Worm (Caenorhabditis elegans) whole organism, L1 larva: ENCODE results near the gene F56D6.12.
"Not testable (repeated sequence)": the region's sequence is repeated elsewhere in the genome, so short reads cannot be mapped to it uniquely, and the experiment has no call there.

Experiments
- C04F5.9 ChIP-seq: sonication (generic microtip); optimal IDR thresholded peaks from 2 replicates; lab custom pipeline; 2016; ENCODE audit warnings: missing genetic modification characterization, missing compliant biosample characterization
- C16A3.4 ChIP-seq: fragments of 150-350 bp; optimal IDR thresholded peaks from 2 replicates; lab custom pipeline; 2014; ENCODE audit warnings: missing biosample characterization, missing genetic modification characterization
- C34B4.2 ChIP-seq: sonication (generic microtip); optimal IDR thresholded peaks from 2 replicates; lab custom pipeline; 2017; ENCODE audit warnings: mild to moderate bottlenecking, missing genetic modification characterization, missing compliant biosample characterization
- F16B12.6 ChIP-seq: fragments of 150-350 bp; optimal IDR thresholded peaks from 2 replicates; lab custom pipeline; 2014; ENCODE audit warnings: missing biosample characterization, missing genetic modification characterization
- aha-1 ChIP-seq: fragments of 150-350 bp; optimal IDR thresholded peaks from 2 replicates; lab custom pipeline; 2014; ENCODE audit warnings: missing biosample characterization, missing genetic modification characterization
- aly-2 ChIP-seq: fragments of 150-350 bp; optimal IDR thresholded peaks from 2 replicates; lab custom pipeline; 2014; ENCODE audit warnings: missing biosample characterization, missing genetic modification characterization
- ama-1 ChIP-seq: fragments of 150-350 bp; optimal IDR thresholded peaks from 2 replicates; lab custom pipeline; 2014
- ceh-63 ChIP-seq: fragments of 200-800 bp; sonication (Bioruptor generic); optimal IDR thresholded peaks from 2 replicates; lab custom pipeline; 2018; ENCODE audit warnings: mild to moderate bottlenecking, missing genetic modification characterization, missing compliant biosample characterization
- ceh-82 ChIP-seq, 3 experiments: fragments of 150-350 bp in 1 of 3; sonication (generic microtip) in 2 of 3; optimal IDR thresholded peaks; 2 replicates each; lab custom pipeline; 2014 to 2017; ENCODE audit warnings: missing biosample characterization in 3 of 3, missing genetic modification characterization in 3 of 3
- ceh-90 ChIP-seq: sonication (generic microtip); optimal IDR thresholded peaks from 2 replicates; lab custom pipeline; 2016; ENCODE audit warnings: missing genetic modification characterization, missing compliant biosample characterization
- ces-1 ChIP-seq: fragments of 150-350 bp; optimal IDR thresholded peaks from 2 replicates; lab custom pipeline; 2014; ENCODE audit warnings: missing biosample characterization, missing genetic modification reagents, missing genetic modification characterization
- egl-27 ChIP-seq, 2 experiments: fragments of 150-350 bp in 1 of 2; sonication (generic microtip); optimal IDR thresholded peaks; 3 replicates each; lab custom pipeline; 2017 to 2018; ENCODE audit warnings: missing biosample characterization in 2 of 2, missing genetic modification characterization in 2 of 2, missing genetic modification reagents in 2 of 2
- elt-2 ChIP-seq: sonication (generic microtip); optimal IDR thresholded peaks from 2 replicates; lab custom pipeline; 2016; ENCODE audit warnings: missing genetic modification characterization, mild to moderate bottlenecking, inconsistent platforms, missing compliant biosample characterization, missing genetic modification reagents
- grh-1 ChIP-seq: fragments of 200-800 bp; sonication (Bioruptor generic); IDR thresholded peaks from 2 replicates; pipeline ENCODE4 v1.3.6; 2022; ENCODE audit warnings: missing genetic modification reagents, missing genetic modification characterization, missing compliant biosample characterization
- hlh-4 ChIP-seq: sonication (generic microtip); optimal IDR thresholded peaks from 2 replicates; lab custom pipeline; 2016; ENCODE audit warnings: mild to moderate bottlenecking, missing genetic modification characterization, missing compliant biosample characterization
- irx-1 ChIP-seq: sonication (generic microtip); optimal IDR thresholded peaks from 2 replicates; lab custom pipeline; 2016; ENCODE audit warnings: missing genetic modification characterization, missing compliant biosample characterization
- jun-1 ChIP-seq: fragments of 150-350 bp; optimal IDR thresholded peaks from 2 replicates; lab custom pipeline; 2014; ENCODE audit warnings: missing biosample characterization, missing genetic modification reagents, missing genetic modification characterization
- lin-13 ChIP-seq: fragments of 150-350 bp; optimal IDR thresholded peaks from 2 replicates; lab custom pipeline; 2014; ENCODE audit warnings: missing biosample characterization, missing genetic modification reagents, missing genetic modification characterization
- lin-35 ChIP-seq, 2 experiments: fragments of 150-350 bp; optimal IDR thresholded peaks; 2 replicates each; lab custom pipeline; 2014; ENCODE audit warnings: missing biosample characterization in 2 of 2, missing genetic modification characterization in 2 of 2, missing genetic modification reagents in 2 of 2
- lsy-2 ChIP-seq, 2 experiments: fragments of 150-350 bp; optimal IDR thresholded peaks; 2 replicates each; lab custom pipeline; 2014; ENCODE audit warnings: missing biosample characterization in 2 of 2, missing genetic modification characterization in 2 of 2
- mab-9 ChIP-seq: fragments of 200-800 bp; sonication (Bioruptor generic); IDR thresholded peaks from 2 replicates; pipeline ENCODE4 v1.3.6; 2022; ENCODE audit warnings: missing genetic modification reagents, missing genetic modification characterization, missing compliant biosample characterization
- mdl-1 ChIP-seq, 2 experiments: fragments of 150-350 bp; optimal IDR thresholded peaks; 2 replicates each; lab custom pipeline; 2014 to 2017; ENCODE audit warnings: missing biosample characterization in 2 of 2, missing genetic modification characterization in 2 of 2, inconsistent platforms in 1 of 2
- mef-2 ChIP-seq: fragments of 150-350 bp; optimal IDR thresholded peaks from 2 replicates; lab custom pipeline; 2014; ENCODE audit warnings: missing biosample characterization, missing genetic modification characterization
- nhr-20 ChIP-seq: sonication (generic microtip); optimal IDR thresholded peaks from 2 replicates; lab custom pipeline; 2016; ENCODE audit warnings: mild to moderate bottlenecking, missing genetic modification characterization, missing compliant biosample characterization
- nhr-237 ChIP-seq: fragments of 150-350 bp; optimal IDR thresholded peaks from 2 replicates; lab custom pipeline; 2014; ENCODE audit warnings: missing biosample characterization, missing genetic modification characterization
- nhr-28 ChIP-seq: fragments of 150-350 bp; optimal IDR thresholded peaks from 2 replicates; lab custom pipeline; 2014; ENCODE audit warnings: missing biosample characterization, missing genetic modification characterization
- nhr-77 ChIP-seq: fragments of 150-350 bp; optimal IDR thresholded peaks from 2 replicates; lab custom pipeline; 2014; ENCODE audit warnings: missing biosample characterization, missing genetic modification characterization
- nhr-84 ChIP-seq: sonication (generic microtip); optimal IDR thresholded peaks from 2 replicates; lab custom pipeline; 2017; ENCODE audit warnings: missing biosample characterization, missing genetic modification characterization
- pag-3 ChIP-seq: sonication (generic microtip); optimal IDR thresholded peaks from 2 replicates; lab custom pipeline; 2017; ENCODE audit warnings: missing genetic modification characterization, mild to moderate bottlenecking, missing compliant biosample characterization, antibody characterized with exemption, borderline replicate concordance; ENCODE audit not compliant: insufficient read depth
- pax-3 ChIP-seq: fragments of 200-800 bp; sonication (Bioruptor generic); optimal IDR thresholded peaks from 2 replicates; lab custom pipeline; 2018; ENCODE audit warnings: mild to moderate bottlenecking, missing genetic modification characterization, moderate library complexity, missing compliant biosample characterization
- pqm-1 ChIP-seq: sonication (generic microtip); optimal IDR thresholded peaks from 3 replicates; lab custom pipeline; 2017; ENCODE audit warnings: missing biosample characterization, missing genetic modification characterization
- snpc-4 ChIP-seq: fragments of 150-350 bp; optimal IDR thresholded peaks from 2 replicates; lab custom pipeline; 2014; ENCODE audit warnings: missing biosample characterization, missing genetic modification characterization
- snu-23 ChIP-seq: sonication (generic microtip); optimal IDR thresholded peaks from 2 replicates; lab custom pipeline; 2016; ENCODE audit warnings: missing genetic modification characterization, missing compliant biosample characterization
- sox-4 ChIP-seq: sonication (generic microtip); optimal IDR thresholded peaks from 2 replicates; lab custom pipeline; 2016; ENCODE audit warnings: missing genetic modification characterization, missing compliant biosample characterization
- sptf-1 ChIP-seq: fragments of 150-350 bp; optimal IDR thresholded peaks from 2 replicates; lab custom pipeline; 2014; ENCODE audit warnings: missing biosample characterization, missing genetic modification characterization
- sup-37 ChIP-seq: fragments of 200-800 bp; sonication (Bioruptor generic); optimal IDR thresholded peaks from 2 replicates; lab custom pipeline; 2018; ENCODE audit warnings: mild to moderate bottlenecking, missing genetic modification characterization, missing compliant biosample characterization
- swsn-7 ChIP-seq: sonication (generic microtip); optimal IDR thresholded peaks from 2 replicates; lab custom pipeline; 2016; ENCODE audit warnings: missing genetic modification characterization, missing compliant biosample characterization
- unc-130 ChIP-seq: fragments of 150-350 bp; optimal IDR thresholded peaks from 2 replicates; lab custom pipeline; 2017; ENCODE audit warnings: missing biosample characterization, missing genetic modification characterization, inconsistent platforms
- unc-30 ChIP-seq: sonication (generic microtip); optimal IDR thresholded peaks from 2 replicates; lab custom pipeline; 2017; ENCODE audit warnings: missing biosample characterization, missing genetic modification characterization
- unc-86 ChIP-seq: sonication (generic microtip); optimal IDR thresholded peaks from 2 replicates; lab custom pipeline; 2016; ENCODE audit warnings: missing genetic modification characterization, missing compliant biosample characterization
- unc-98 ChIP-seq: fragments of 200-800 bp; sonication (Bioruptor generic); IDR thresholded peaks from 2 replicates; pipeline ENCODE4 v1.3.6; 2022; ENCODE audit warnings: missing genetic modification characterization, missing compliant biosample characterization
- ztf-11 ChIP-seq, 2 experiments: sonication (generic microtip); optimal IDR thresholded peaks; 2 replicates each; lab custom pipeline; 2016 to 2017; ENCODE audit warnings: missing genetic modification characterization in 2 of 2, missing biosample characterization in 1 of 2, missing compliant biosample characterization in 1 of 2
- ztf-4 ChIP-seq: fragments of 150-350 bp; optimal IDR thresholded peaks from 2 replicates; lab custom pipeline; 2014; ENCODE audit warnings: missing biosample characterization, missing genetic modification characterization

The F56D6.12 gene

ce11 chrIV:3932408-3932807 lies 24.5 kb downstream of the F56D6.12 start, which contains the start of gene clec-70:
clec-70 (plus strand) TSS chrIV:3932708.
- TF ChIP-seq ztf-4 (tag; lab: Kevin White, UChicago); sptf-1; ceh-90: not testable (repeated sequence)

ce11 chrIV:3937097-3937496 lies 29.2 kb downstream of the F56D6.12 start, which contains the start of gene clec-71:
clec-71 (plus strand) TSS chrIV:3937458.
- TF ChIP-seq lsy-2 (tag; optimal IDR thresholded peaks at IDR 0.05; lab: Kevin White, UChicago) (no peak), hlh-4 (no peak), irx-1 (tag; lab: Kevin White, UChicago) (no peak), unc-30 (tag; lab: Kevin White, UChicago) (no peak), elt-2 (tag; lab: Kevin White, UChicago) (peak; percentile 58), ceh-63 (no peak), unc-86 (no peak), aly-2 (no peak)

DNA sequence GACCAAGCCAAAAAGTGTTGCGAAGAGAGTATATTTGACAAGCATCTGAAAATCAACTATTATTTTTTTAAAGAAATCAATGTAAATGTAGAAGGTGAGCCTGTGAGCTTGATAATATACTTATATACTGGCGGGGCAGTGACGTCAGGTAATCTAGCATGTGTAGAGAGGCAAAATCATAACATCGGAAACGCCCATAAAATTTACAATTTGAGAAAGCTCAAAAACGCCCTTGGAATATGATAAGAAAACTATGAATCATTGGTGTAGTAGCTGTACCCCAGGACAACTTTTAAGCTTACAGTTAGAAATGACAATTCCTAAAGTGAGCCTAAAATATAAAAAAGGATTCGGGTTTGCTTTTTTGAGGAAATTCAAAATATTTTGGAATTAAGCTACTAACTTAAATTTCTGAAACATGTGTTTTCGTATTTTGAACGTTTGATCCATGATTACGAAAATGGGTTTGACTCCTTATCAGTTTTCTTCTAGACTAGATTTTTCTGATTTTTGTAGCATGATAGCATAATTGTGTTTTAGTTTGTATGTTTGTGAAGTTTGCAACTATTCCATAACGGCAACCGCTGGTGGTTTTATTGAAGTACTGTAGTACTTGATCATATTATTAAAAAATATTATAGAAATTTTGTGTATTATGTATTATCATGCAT lies 33.9 kb downstream of the F56D6.12 start, which contains the start of gene clec-174:
TSS of gene clec-174 (minus strand) at position 51 of the 671 bp plus-strand sequence.
- TF ChIP-seq C16A3.4 (tag; lab: Kevin White, UChicago): no peak
- no peak for TF ChIP-seq nhr-84
- TF ChIP-seq F16B12.6 (tag; lab: Kevin White, UChicago): no peak
- TF ChIP-seq aly-2: no peak
- no peak for TF ChIP-seq pqm-1
- TF ChIP-seq aha-1 (tag; lab: Kevin White, UChicago): no peak
- no peak for TF ChIP-seq ama-1

- no peak for TF ChIP-seq mdl-1 (tag; optimal IDR thresholded peaks at IDR 0.05; lab: Kevin White, UChicago)
- TF ChIP-seq sox-4 (tag; lab: Kevin White, UChicago): no peak
Measured at ce11 chrIV:3943003-3943402, 35.1 kb downstream of the F56D6.12 start, which contains the start of gene Y46C8AL.11. Y46C8AL.11 (plus strand) TSS chrIV:3943303.

- TF ChIP-seq pag-3 (tag; lab: Kevin White, UChicago) (no peak), mab-9 (GFP tag; lab: Robert Waterston, UW) (no peak), sox-4 (tag; lab: Kevin White, UChicago) (no peak), mef-2 (tag; lab: Kevin White, UChicago) (no peak), lin-13 (GFP tag; lab: Kevin White, UChicago) (no peak), egl-27 (tag; optimal IDR thresholded peaks at IDR 0.05; lab: Kevin White, UChicago) (no peak), pqm-1 (peak; percentile 78), ztf-11 (tag; optimal IDR thresholded peaks at IDR 0.05; lab: Kevin White, UChicago) (no peak), mdl-1 (tag; optimal IDR thresholded peaks at IDR 0.05; lab: Kevin White, UChicago) (no peak), unc-98 (GFP tag; lab: Robert Waterston, UW) (no peak), lin-35 (GFP tag; optimal IDR thresholded peaks at IDR 0.05; lab: Kevin White, UChicago) (peak in 1 of 2 experiments; percentile 10), nhr-237 (tag; lab: Kevin White, UChicago) (no peak), pax-3 (no peak), grh-1 (GFP tag; lab: Robert Waterston, UW) (no peak), ceh-82 (tag; optimal IDR thresholded peaks at IDR 0.05; lab: Kevin White, UChicago) (no peak), C34B4.2 (no peak), ces-1 (no peak), sup-37 (no peak), snpc-4 (tag; lab: Kevin White, UChicago) (no peak), unc-86 (no peak), nhr-77 (tag; lab: Kevin White, UChicago) (no peak), jun-1 (peak; percentile 78), ama-1 (no peak), unc-130 (tag; lab: Kevin White, UChicago) (no peak), nhr-20 (tag; lab: Kevin White, UChicago) (peak; percentile 13), elt-2 (tag; lab: Kevin White, UChicago) (peak; percentile 98), C04F5.9 (tag; lab: Kevin White, UChicago) (no peak), swsn-7 (tag; lab: Kevin White, UChicago) (no peak), aha-1 (tag; lab: Kevin White, UChicago) (no peak), snu-23 (GFP tag; lab: Kevin White, UChicago) (no peak), irx-1 (tag; lab: Kevin White, UChicago) (no peak), unc-30 (tag; lab: Kevin White, UChicago) (no peak), nhr-28 (tag; lab: Kevin White, UChicago) (no peak), F16B12.6 (tag; lab: Kevin White, UChicago) (no peak), sptf-1 (no peak)
Measured at ce11 chrIV:3944459-3944858, 36.5 kb downstream of the F56D6.12 start, which contains the start of gene clec-72. clec-72 (plus strand) TSS chrIV:3944816.
